Worm (Caenorhabditis elegans) whole organism, L4 larva: ENCODE data around the gene K03A11.6.

ENCODE experiments used
- aly-2 ChIP-seq: sonication (generic microtip); optimal IDR thresholded peaks from 2 replicates; lab custom pipeline; 2018; ENCODE audit warnings: missing biosample characterization, missing genetic modification characterization
- dpl-1 ChIP-seq: fragments of 150-350 bp; optimal IDR thresholded peaks from 2 replicates; lab custom pipeline; 2014; ENCODE audit warnings: missing biosample characterization, missing genetic modification reagents, missing genetic modification characterization
- egl-27 ChIP-seq: sonication (generic microtip); optimal IDR thresholded peaks from 3 replicates; lab custom pipeline; 2017; ENCODE audit warnings: missing biosample characterization, missing genetic modification reagents, missing genetic modification characterization
- jun-1 ChIP-seq: fragments of 150-350 bp; optimal IDR thresholded peaks from 2 replicates; lab custom pipeline; 2014; ENCODE audit warnings: missing biosample characterization, missing genetic modification reagents, missing genetic modification characterization
- nhr-76 ChIP-seq: fragments of 150-350 bp; optimal IDR thresholded peaks from 2 replicates; lab custom pipeline; 2014; ENCODE audit warnings: missing biosample characterization, missing genetic modification characterization
- skn-1 ChIP-seq: fragments of 150-350 bp; optimal IDR thresholded peaks from 2 replicates; lab custom pipeline; 2014; ENCODE audit warnings: missing biosample characterization, missing genetic modification characterization
- spr-1 ChIP-seq: sonication (generic microtip); optimal IDR thresholded peaks from 2 replicates; lab custom pipeline; 2016; ENCODE audit warnings: mild to moderate bottlenecking, missing genetic modification characterization, missing compliant biosample characterization
- spr-3 ChIP-seq: fragments of 200-800 bp; sonication (Bioruptor generic); optimal IDR thresholded peaks from 2 replicates; lab custom pipeline; 2018; ENCODE audit warnings: mild to moderate bottlenecking, missing genetic modification characterization, missing compliant biosample characterization
- unc-62 ChIP-seq, 3 experiments: fragments of 150-350 bp in 1 of 3; sonication (generic microtip); optimal IDR thresholded peaks in 2 of 3; peaks in 1 of 3; 1 replicate in 1 of 3; 2 replicates in 2 of 3; lab custom pipeline; 2014 to 2017; ENCODE audit warnings: missing biosample characterization in 3 of 3, missing genetic modification characterization in 3 of 3, missing genetic modification reagents in 3 of 3, missing genotype in 1 of 3
- zag-1 ChIP-seq: fragments of 150-350 bp; optimal IDR thresholded peaks from 2 replicates; lab custom pipeline; 2014; ENCODE audit warnings: missing biosample characterization, missing genetic modification characterization

DNA sequence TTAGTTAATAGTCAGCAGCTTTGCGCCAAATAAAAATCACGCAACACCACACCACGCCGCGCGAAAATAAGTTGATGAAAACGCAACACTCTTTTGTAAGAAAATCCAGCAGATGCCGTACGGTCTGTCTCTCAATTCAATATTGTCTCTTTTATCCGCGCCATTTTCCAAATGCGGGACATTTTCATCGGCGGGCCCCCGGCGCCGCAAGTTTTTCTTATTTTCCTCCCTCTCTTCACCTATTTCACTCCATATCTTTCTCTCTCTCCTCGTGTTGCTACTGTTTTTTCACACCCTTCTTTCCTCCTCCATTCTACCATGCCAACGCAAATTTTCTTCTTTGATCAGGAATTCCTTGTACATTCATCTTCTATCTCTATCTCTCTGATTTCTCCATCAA is 49.3 kb upstream of the K03A11.6 start:
- TF ChIP-seq zag-1 (tag; lab: Kevin White, UChicago) (no peak), aly-2 (tag; lab: Kevin White, UChicago) (no peak), spr-1 (no peak), unc-62 (GFP tag; optimal IDR thresholded peaks at IDR 0.05 in 1 of 2; lab: Kevin White, UChicago) (peak in 1 of 2 experiments; percentile 1), unc-62 (tag; optimal IDR thresholded peaks at IDR 0.05; lab: Kevin White, UChicago) (no peak), jun-1 (tag; lab: Kevin White, UChicago) (no peak), skn-1 (tag; lab: Kevin White, UChicago) (no peak), nhr-76 (tag; lab: Kevin White, UChicago) (no peak), dpl-1 (no peak), egl-27 (no peak), spr-3 (GFP tag; lab: Kevin White, UChicago) (no peak)
